Fruit fly (Drosophila melanogaster): Measurements from ENCODE around the gene BigH1.

Gene BigH1

DNA sequence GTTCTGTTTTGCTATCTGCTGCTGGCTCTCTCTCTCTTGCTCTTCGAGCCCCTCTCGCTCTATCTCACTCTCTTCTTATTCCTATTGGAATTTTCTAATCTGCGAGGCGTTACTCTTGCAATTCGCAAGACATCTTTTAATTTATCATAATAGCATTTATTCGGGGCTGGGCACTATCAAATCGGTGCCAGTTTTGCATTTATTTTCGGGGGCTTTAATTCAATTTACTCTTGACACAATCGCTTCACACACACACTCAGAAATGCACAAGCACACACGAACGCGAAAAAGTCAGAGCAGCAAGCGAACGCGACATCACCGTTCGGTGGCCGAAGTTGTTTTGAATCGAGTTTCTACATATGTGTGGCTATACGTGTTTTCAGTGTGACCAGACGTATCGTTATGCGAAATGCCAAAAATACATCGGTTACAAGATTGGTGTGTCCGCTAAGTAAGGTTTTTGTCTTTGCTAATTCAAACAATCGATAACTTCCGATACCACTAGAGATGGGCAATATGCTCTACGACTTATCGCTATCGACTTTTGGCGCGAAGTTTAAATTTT, 33.8 kb downstream of the BigH1 start, which contains the start of gene Meltrin (continued):
- TF ChIP-seq CG17568 (GFP tag; optimal IDR thresholded peaks at IDR 0.05) = peak; percentile 78
- TF ChIP-seq CG2120 (GFP tag; optimal IDR thresholded peaks at IDR 0.05) = peak; percentile 38
- peak; percentile 10 for TF ChIP-seq Vsx1 (GFP tag; optimal IDR thresholded peaks at IDR 0.05)
- TF ChIP-seq Hey (tag; optimal IDR thresholded peaks at IDR 0.05) = peak; percentile 37
- no peak for TF ChIP-seq NC2β (GFP tag; optimal IDR thresholded peaks at IDR 0.05)
- no peak for TF ChIP-seq CG10321 (GFP tag; IDR thresholded peaks at IDR 0.05)
- peak in 1 of 2 experiments; percentile 71 for TF ChIP-seq Pdp1 (GFP tag; optimal IDR thresholded peaks at IDR 0.05)
- no peak for TF ChIP-seq CG4360 (GFP tag; IDR thresholded peaks at IDR 0.05)
- TF ChIP-seq phol (tag; optimal IDR thresholded peaks at IDR 0.05) = peak; percentile 44
- TF ChIP-seq CG32767 (GFP tag; IDR thresholded peaks at IDR 0.05) = no peak
- no peak for TF ChIP-seq p53 (GFP tag; optimal IDR thresholded peaks at IDR 0.05)
- TF ChIP-seq CG17612 (GFP tag; IDR thresholded peaks at IDR 0.05) = no peak
- TF ChIP-seq scrt (GFP tag; optimal IDR thresholded peaks at IDR 0.05) = peak; percentile 61
- no peak for TF ChIP-seq CG2129 (GFP tag; IDR thresholded peaks at IDR 0.05; ENCODE audit: partially characterized antibody)
- TF ChIP-seq Aef1 (GFP tag; IDR thresholded peaks at IDR 0.05) = no peak
- no peak for TF ChIP-seq emc (GFP tag; optimal IDR thresholded peaks at IDR 0.05)
- TF ChIP-seq CG18619 (GFP tag; optimal IDR thresholded peaks at IDR 0.05) = peak; percentile 10
- no peak for TF ChIP-seq pan (optimal IDR thresholded peaks at IDR 0.05)
- TF ChIP-seq pan (GFP tag; optimal IDR thresholded peaks at IDR 0.05 in 1 of 2, IDR thresholded peaks at IDR 0.05 in 1 of 2) = no peak
- TF ChIP-seq Rfx (GFP tag; IDR thresholded peaks at IDR 0.05) = no peak
- TF ChIP-seq YL-1 (GFP tag; optimal IDR thresholded peaks at IDR 0.05) = peak; percentile 71
- no peak for TF ChIP-seq Optix (GFP tag; IDR thresholded peaks at IDR 0.05)
- TF ChIP-seq gem (tag; optimal IDR thresholded peaks at IDR 0.05) = peak; percentile 15
- TF ChIP-seq CG2116 (GFP tag; optimal IDR thresholded peaks at IDR 0.05) = peak; percentile 91
- peak; percentile 61 to 69 for TF ChIP-seq Hr51 (GFP tag; optimal IDR thresholded peaks at IDR 0.05)
- TF ChIP-seq HmgD (GFP tag; optimal IDR thresholded peaks at IDR 0.05) = peak; percentile 51
- peak; percentile 100 for TF ChIP-seq Jarid2 (GFP tag; optimal IDR thresholded peaks at IDR 0.05)
- peak; percentile 97 for TF ChIP-seq cg (GFP tag; optimal IDR thresholded peaks at IDR 0.05)
- peak; percentile 45 for TF ChIP-seq CG13424 (tag; optimal IDR thresholded peaks at IDR 0.05)
- TF ChIP-seq Ada2b (GFP tag; IDR thresholded peaks at IDR 0.05) = no peak
- peak; percentile 54 for TF ChIP-seq ash1 (GFP tag; optimal IDR thresholded peaks at IDR 0.05)
- TF ChIP-seq Dp (GFP tag; optimal IDR thresholded peaks at IDR 0.05) = peak; percentile 100
- peak; percentile 6 for TF ChIP-seq CG30403 (GFP tag; optimal IDR thresholded peaks at IDR 0.05)
- TF ChIP-seq Ets97D (GFP tag; optimal IDR thresholded peaks at IDR 0.05) = peak; percentile 77
- TF ChIP-seq h (optimal IDR thresholded peaks at IDR 0.05) = no peak
- peak; percentile 71 for TF ChIP-seq CG17912 (GFP tag; optimal IDR thresholded peaks at IDR 0.05)
- peak; percentile 38 for TF ChIP-seq BtbVII (GFP tag; optimal IDR thresholded peaks at IDR 0.05)
- TF ChIP-seq Nf-YA (GFP tag; IDR thresholded peaks at IDR 0.05) = no peak
- TF ChIP-seq nau (GFP tag; optimal IDR thresholded peaks at IDR 0.05) = peak; percentile 3
- peak; percentile 79 for TF ChIP-seq CG8290 (GFP tag; optimal IDR thresholded peaks at IDR 0.05)
- TF ChIP-seq CG8290 (tag; optimal IDR thresholded peaks at IDR 0.05) = peak; percentile 60 to 91
- no peak for TF ChIP-seq CG7963 (GFP tag; IDR thresholded peaks at IDR 0.05; ENCODE audit: partially characterized antibody)
- peak; percentile 64 for TF ChIP-seq Dek (tag; optimal IDR thresholded peaks at IDR 0.05)
- peak; percentile 87 for TF ChIP-seq CG15514 (GFP tag; optimal IDR thresholded peaks at IDR 0.05)
- TF ChIP-seq Stat92E (GFP tag; optimal IDR thresholded peaks at IDR 0.05) = peak in 1 of 3 experiments; percentile 95
- no peak for TF ChIP-seq CG18764 (GFP tag; optimal IDR thresholded peaks at IDR 0.05)
- peak; percentile 19 for TF ChIP-seq kni (GFP tag; optimal IDR thresholded peaks at IDR 0.05)
- no peak for TF ChIP-seq cas (GFP tag; IDR thresholded peaks at IDR 0.05)
- TF ChIP-seq CG2712 (tag; optimal IDR thresholded peaks at IDR 0.05) = peak; percentile 71
- no peak for TF ChIP-seq B-H1 (GFP tag; IDR thresholded peaks at IDR 0.05)

All from whole organism, embryonic.